Worm (Caenorhabditis elegans) whole organism, L3 larva: ENCODE measurements around the gene sma-3.

Experiments
- ZK546.5 ChIP-seq: sonication (generic microtip); optimal IDR thresholded peaks from 2 replicates; lab custom pipeline; 2017; ENCODE audit warnings: missing biosample characterization, missing genetic modification characterization
- daf-12 ChIP-seq: fragments of 150-350 bp; optimal IDR thresholded peaks from 2 replicates; lab custom pipeline; 2014; ENCODE audit warnings: missing biosample characterization, missing genetic modification reagents, missing genetic modification characterization
- nhr-237 ChIP-seq: fragments of 150-350 bp; optimal IDR thresholded peaks from 2 replicates; lab custom pipeline; 2014; ENCODE audit warnings: missing biosample characterization, missing genetic modification characterization
- nhr-28 ChIP-seq: fragments of 150-350 bp; optimal IDR thresholded peaks from 2 replicates; lab custom pipeline; 2014; ENCODE audit warnings: missing biosample characterization, missing genetic modification characterization
- nhr-67 ChIP-seq: fragments of 150-350 bp; optimal IDR thresholded peaks from 2 replicates; lab custom pipeline; 2014; ENCODE audit warnings: missing biosample characterization, missing genetic modification characterization
- nhr-77 ChIP-seq: fragments of 150-350 bp; optimal IDR thresholded peaks from 2 replicates; lab custom pipeline; 2014; ENCODE audit warnings: missing biosample characterization, missing genetic modification characterization
- snpc-4 ChIP-seq: fragments of 150-350 bp; optimal IDR thresholded peaks from 2 replicates; lab custom pipeline; 2014; ENCODE audit warnings: missing biosample characterization, missing genetic modification characterization

- TF ChIP-seq nhr-77 (tag; lab: Kevin White, UChicago) (no peak), daf-12 (no peak), nhr-28 (tag; lab: Kevin White, UChicago) (no peak), snpc-4 (tag; lab: Kevin White, UChicago) (no peak), nhr-237 (tag; lab: Kevin White, UChicago) (no peak), nhr-67 (tag; lab: Kevin White, UChicago) (no peak), ZK546.5 (tag; lab: Kevin White, UChicago) (no peak)
These were observed 31.9 kb upstream of the sma-3 start for ce11 chrIII:6895677-6896076.
